Fruit fly (Drosophila melanogaster) whole organism, pupa: ENCODE results near the gene Cht5.

Experiments used
- CG10348 ChIP-seq: fragments of 200-800 bp; sonication (Bioruptor generic); IDR thresholded peaks from 2 replicates; pipeline ENCODE4 v1.3.6; 2022; ENCODE audit warnings: missing biosample characterization, missing genetic modification characterization
- CG12605 ChIP-seq: fragments of 200-800 bp; sonication (Bioruptor generic); IDR thresholded peaks from 2 replicates; pipeline ENCODE4 v1.3.6; 2022; ENCODE audit warnings: missing biosample characterization, missing genetic modification characterization
- CG13204 ChIP-seq: fragments of 200-800 bp; sonication (Bioruptor generic); optimal IDR thresholded peaks from 2 replicates; lab custom pipeline; 2018; ENCODE audit warnings: missing biosample characterization, mild to moderate bottlenecking, missing genetic modification characterization, moderate library complexity
- CG14655 ChIP-seq: fragments of 200-800 bp; sonication (Bioruptor generic); optimal IDR thresholded peaks from 3 replicates; lab custom pipeline; 2017; ENCODE audit warnings: mild to moderate bottlenecking, missing biosample characterization, missing genetic modification reagents, missing genetic modification characterization
- CG15710 ChIP-seq: fragments of 200-800 bp; sonication (Bioruptor generic); optimal IDR thresholded peaks from 2 replicates; lab custom pipeline; 2018; ENCODE audit warnings: missing biosample characterization, mild to moderate bottlenecking, missing genetic modification characterization, moderate library complexity
- CG17806 ChIP-seq: fragments of 200-800 bp; sonication (Bioruptor generic); optimal IDR thresholded peaks from 2 replicates; lab custom pipeline; 2018; ENCODE audit warnings: missing biosample characterization, mild to moderate bottlenecking, missing genetic modification characterization, moderate library complexity
- CG32121 ChIP-seq: fragments of 200-800 bp; sonication (Bioruptor generic); IDR thresholded peaks from 2 replicates; pipeline ENCODE4 v1.3.6; 2022; ENCODE audit warnings: missing biosample characterization, missing genetic modification characterization
- CG34367 ChIP-seq: fragments of 200-800 bp; sonication (Bioruptor generic); optimal IDR thresholded peaks from 2 replicates; lab custom pipeline; 2018; ENCODE audit warnings: missing biosample characterization, mild to moderate bottlenecking, missing genetic modification characterization
- CG4496 ChIP-seq: fragments of 200-800 bp; sonication (Bioruptor generic); IDR thresholded peaks from 3 replicates; pipeline ENCODE4 v1.3.6; 2022; ENCODE audit warnings: missing biosample characterization, missing genetic modification characterization
- CG8159 ChIP-seq: fragments of 200-800 bp; sonication (Bioruptor generic); optimal IDR thresholded peaks from 3 replicates; lab custom pipeline; 2018; ENCODE audit warnings: missing biosample characterization, mild to moderate bottlenecking, missing genetic modification characterization, moderate library complexity
- CG8301 ChIP-seq: fragments of 200-800 bp; sonication (Bioruptor generic); optimal IDR thresholded peaks from 2 replicates; lab custom pipeline; 2018; ENCODE audit warnings: missing biosample characterization, mild to moderate bottlenecking, missing genetic modification characterization
- CG9948 ChIP-seq: fragments of 200-800 bp; sonication (Bioruptor generic); optimal IDR thresholded peaks from 2 replicates; lab custom pipeline; 2018; ENCODE audit warnings: missing biosample characterization, mild to moderate bottlenecking, missing genetic modification characterization, moderate library complexity
- D1 ChIP-seq: fragments of 200-800 bp; sonication (Bioruptor generic); optimal IDR thresholded peaks from 2 replicates; lab custom pipeline; 2018; ENCODE audit warnings: missing biosample characterization, mild to moderate bottlenecking, missing genetic modification characterization, moderate library complexity
- EcR ChIP-seq: fragments of 200-800 bp; sonication (Bioruptor generic); optimal IDR thresholded peaks from 3 replicates; lab custom pipeline; 2019; ENCODE audit warnings: missing biosample characterization, missing genetic modification characterization, mild to moderate bottlenecking, moderate library complexity, missing genetic modification reagents
- Ets98B ChIP-seq: fragments of 200-800 bp; sonication (Bioruptor generic); IDR thresholded peaks from 2 replicates; pipeline ENCODE4 v1.3.6; 2022; ENCODE audit warnings: missing biosample characterization, missing genetic modification characterization
- Pif1A ChIP-seq: fragments of 200-800 bp; sonication (Bioruptor generic); optimal IDR thresholded peaks from 3 replicates; lab custom pipeline; 2016; ENCODE audit warnings: missing biosample characterization, missing genetic modification characterization
- Pif1B ChIP-seq: fragments of 200-800 bp; sonication (Bioruptor generic); optimal IDR thresholded peaks from 3 replicates; lab custom pipeline; 2016; ENCODE audit warnings: missing biosample characterization, missing genetic modification characterization
- Snoo ChIP-seq: fragments of 200-800 bp; sonication (Bioruptor generic); optimal IDR thresholded peaks from 3 replicates; lab custom pipeline; 2017; ENCODE audit warnings: missing biosample characterization, mild to moderate bottlenecking, missing genetic modification characterization, inconsistent platforms
- fd96Ca ChIP-seq: fragments of 200-800 bp; sonication (Bioruptor generic); IDR thresholded peaks from 3 replicates; pipeline ENCODE4 v1.3.6; 2022; ENCODE audit warnings: missing biosample characterization, missing genetic modification characterization
- gl ChIP-seq: fragments of 200-800 bp; sonication (Bioruptor generic); optimal IDR thresholded peaks from 2 replicates; lab custom pipeline; 2018; ENCODE audit warnings: missing biosample characterization, mild to moderate bottlenecking, missing genetic modification characterization
- rn ChIP-seq: fragments of 200-800 bp; sonication (Bioruptor generic); IDR thresholded peaks from 2 replicates; pipeline ENCODE4 v1.3.6; 2022; ENCODE audit warnings: missing biosample characterization, missing genetic modification characterization

Gene Cht5

DNA sequence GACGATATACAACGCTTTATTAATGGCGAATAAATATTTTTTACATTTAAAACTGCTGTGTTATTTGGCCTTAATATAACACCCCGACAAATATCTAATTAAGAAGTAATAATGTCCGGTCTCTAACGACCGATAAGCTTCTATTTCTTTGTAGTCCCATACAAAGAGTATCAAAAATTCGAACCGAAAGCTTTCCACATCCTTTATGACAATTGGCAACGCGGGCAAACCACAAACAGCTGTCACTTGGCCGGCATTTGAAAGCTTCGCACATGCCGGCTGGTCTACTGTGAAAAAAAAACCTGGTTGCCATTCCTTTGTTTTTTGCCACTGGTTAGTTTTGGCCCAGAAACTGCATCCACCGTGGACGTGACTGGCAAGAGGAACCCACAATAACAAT, 14.7 kb downstream of the Cht5 start, which contains the start of gene Dip-B:
Gene Dip-B, plus strand, starts transcription at position 254 of the 400 bp plus-strand sequence.
- no peak for TF ChIP-seq CG17806 (tag; lab: Kevin White, UChicago)
- no peak for TF ChIP-seq Pif1A (GFP tag; lab: Kevin White, UChicago)
- no peak for TF ChIP-seq D1
- TF ChIP-seq Ets98B: no peak
- TF ChIP-seq CG15710 (tag; lab: Kevin White, UChicago): no peak
- TF ChIP-seq CG32121 (GFP tag; lab: Robert Waterston, UW): no peak
- TF ChIP-seq gl (tag; lab: Kevin White, UChicago): no peak
- no peak for TF ChIP-seq CG4496
- no peak for TF ChIP-seq CG14655 (GFP tag; lab: Kevin White, UChicago)
- TF ChIP-seq Snoo (tag; lab: Kevin White, UChicago): no peak
- no peak for TF ChIP-seq CG9948 (tag; lab: Kevin White, UChicago)
- TF ChIP-seq EcR (GFP tag; lab: Kevin White, UChicago): no peak
- no peak for TF ChIP-seq CG8159 (tag; lab: Kevin White, UChicago)
- TF ChIP-seq CG10348: no peak
- no peak for TF ChIP-seq CG34367 (tag; lab: Kevin White, UChicago)
- TF ChIP-seq CG13204: no peak
- no peak for TF ChIP-seq Pif1B (GFP tag; lab: Kevin White, UChicago)
- TF ChIP-seq fd96Ca (GFP tag; lab: Robert Waterston, UW): no peak

DNA sequence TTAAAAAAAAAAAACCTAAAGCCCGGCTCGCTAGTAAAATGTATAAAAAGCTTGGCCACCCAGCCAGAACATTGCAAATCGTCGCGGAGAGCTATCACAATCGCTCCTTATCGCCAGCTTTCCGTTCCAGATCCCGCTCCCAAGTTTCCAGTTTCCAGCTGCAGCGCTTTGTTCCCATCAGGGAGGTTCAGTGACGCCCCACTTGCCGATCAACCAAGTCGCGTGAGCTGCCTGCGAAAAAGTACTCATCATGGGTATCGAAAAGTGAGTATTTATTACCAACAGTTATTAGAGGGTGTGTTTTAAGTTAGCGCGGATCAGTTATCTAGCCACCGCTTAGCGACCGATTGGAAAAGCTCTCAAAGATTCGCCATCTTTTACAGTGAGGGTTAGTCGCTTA, 15.2 kb downstream of the Cht5 start:
- TF ChIP-seq CG4496 (0 out of 3 replicates have a peak, but pooled peaks have one; percentile 47), Ets98B (no peak), EcR (GFP tag; lab: Kevin White, UChicago) (peak; percentile 62)
- TF ChIP-seq, all 21 proteins: peak for 2

DNA sequence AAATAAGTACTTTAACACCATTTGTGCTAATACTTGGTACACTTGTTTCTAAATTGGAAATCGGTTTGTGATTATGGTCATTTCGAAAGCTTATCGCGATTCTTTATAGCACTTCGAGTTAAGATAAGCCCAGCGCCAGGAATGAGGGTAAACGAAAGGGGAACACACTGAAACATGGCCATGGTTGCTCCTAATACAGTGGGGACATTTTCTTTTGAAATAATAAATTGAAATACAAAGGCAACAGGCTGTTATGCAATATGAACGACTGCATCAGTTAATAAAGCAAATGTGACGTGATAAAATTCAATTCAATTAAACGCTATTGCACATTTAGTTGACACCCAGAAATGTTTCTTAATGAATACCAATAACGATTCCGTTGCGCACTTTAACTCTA, 16.0 kb downstream of the Cht5 start:
- TF ChIP-seq CG10348: no peak
- TF ChIP-seq CG12605: no peak
- no peak for TF ChIP-seq CG15710 (tag; lab: Kevin White, UChicago)
- no peak for TF ChIP-seq CG8301

DNA sequence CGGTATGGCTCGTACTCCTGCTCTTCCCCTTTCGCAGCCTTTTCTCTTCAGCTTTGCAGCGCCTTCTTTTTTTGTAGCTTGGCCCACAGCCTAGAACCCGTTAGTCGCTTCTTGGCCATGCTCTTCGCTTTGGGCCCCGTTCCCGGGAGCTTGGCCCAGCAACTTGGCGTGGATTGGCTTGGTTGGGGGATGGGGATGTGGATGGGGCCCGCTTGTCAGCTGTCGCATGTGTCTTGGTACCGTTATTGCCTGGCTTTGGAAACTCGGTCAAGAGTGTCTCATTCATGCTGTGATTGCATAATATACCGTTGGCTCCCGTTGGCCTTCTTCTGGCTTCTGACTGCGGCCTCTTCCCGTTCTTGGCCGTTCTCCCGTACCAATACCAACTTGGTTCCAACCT, 18.5 kb downstream of the Cht5 start:
- no peak for TF ChIP-seq CG15710 (tag; lab: Kevin White, UChicago)
- TF ChIP-seq Snoo (tag; lab: Kevin White, UChicago): no peak
- no peak for TF ChIP-seq CG13204
- TF ChIP-seq CG4496: 0 out of 3 replicates have a peak, but pooled peaks have one; percentile 46

DNA sequence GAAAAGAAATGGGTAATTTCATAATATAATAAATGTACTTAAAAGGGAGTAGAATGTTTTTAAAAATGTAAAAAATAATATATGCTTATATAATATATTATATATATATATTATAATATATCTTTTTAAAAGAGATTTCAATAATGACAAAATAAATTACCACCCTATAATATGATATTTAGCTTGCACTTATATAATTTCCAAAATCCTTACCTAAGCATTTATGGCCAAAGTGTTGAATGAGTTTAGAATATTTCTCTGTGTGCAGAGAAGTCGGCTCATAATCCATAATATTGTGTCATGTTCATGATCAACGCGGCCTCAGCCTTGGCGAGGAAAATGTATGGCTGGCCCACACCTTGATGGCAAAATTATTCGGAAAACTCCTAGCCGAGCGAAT, 20.9 kb downstream of the Cht5 start:
- TF ChIP-seq rn (no peak), CG14655 (GFP tag; lab: Kevin White, UChicago) (peak; percentile 55)

DNA sequence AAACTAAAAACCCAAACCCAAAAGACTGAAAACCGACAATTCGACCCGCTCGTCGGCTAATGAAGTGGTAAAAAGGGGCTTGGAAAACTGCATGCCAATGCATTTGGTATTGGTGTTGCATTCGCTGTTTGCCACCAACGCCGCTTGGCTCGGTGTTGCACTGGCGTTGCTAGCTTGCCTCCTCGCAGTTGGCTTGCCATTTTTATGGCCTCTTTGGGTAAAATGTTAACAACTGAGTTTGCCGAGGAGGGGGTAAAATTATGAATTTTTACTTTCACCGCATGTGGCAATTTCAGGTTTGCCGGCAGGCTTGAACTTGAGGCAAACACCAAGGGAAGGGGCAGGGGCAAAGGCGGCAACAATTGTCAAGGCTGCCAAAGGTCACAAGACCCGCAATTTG, 21.3 kb downstream of the Cht5 start:
- TF ChIP-seq fd96Ca (GFP tag; lab: Robert Waterston, UW): 0 out of 3 replicates have a peak, but pooled peaks have one; percentile 16
- no peak for TF ChIP-seq EcR (GFP tag; lab: Kevin White, UChicago)
- TF ChIP-seq gl (tag; lab: Kevin White, UChicago): peak; percentile 6

DNA sequence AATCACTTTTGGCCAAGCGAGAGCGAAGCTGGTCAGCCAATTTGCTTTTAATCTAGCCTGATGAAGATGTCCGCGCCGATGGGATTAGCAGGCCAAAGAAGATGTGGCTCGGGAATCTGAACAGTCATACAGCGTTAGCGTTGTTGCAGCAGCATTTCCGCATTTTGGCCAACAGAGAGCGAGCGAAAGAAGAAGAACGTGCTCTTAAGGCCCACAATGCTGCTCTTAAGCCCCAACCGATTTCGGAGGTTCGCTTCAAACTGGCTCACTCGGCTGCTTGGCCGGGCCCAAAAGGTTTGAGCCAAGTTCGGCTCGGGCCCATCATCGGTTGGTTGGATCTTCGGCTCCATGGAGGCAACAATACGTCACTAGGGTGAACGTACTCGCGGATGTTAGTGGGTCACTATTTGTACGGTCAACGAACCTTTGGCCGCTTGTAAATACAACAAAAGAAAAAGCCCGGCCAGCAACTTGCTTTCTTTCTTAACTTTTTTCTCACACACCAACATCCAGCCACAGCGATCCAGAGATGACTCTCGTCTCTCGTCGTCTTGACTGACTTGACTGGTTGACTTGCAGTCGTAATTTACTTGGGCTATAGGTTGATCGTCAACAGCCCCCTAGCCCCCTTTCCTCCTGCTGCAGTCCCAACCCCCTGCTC, 22.4 kb downstream of the Cht5 start:
- TF ChIP-seq EcR (GFP tag; lab: Kevin White, UChicago) (peak; percentile 96), CG10348 (no peak), CG32121 (GFP tag; lab: Robert Waterston, UW) (0 out of 2 replicates have a peak, but pooled peaks have one; percentile 30), CG4496 (no peak), CG8301 (no peak), CG8159 (tag; lab: Kevin White, UChicago) (no peak)
- TF ChIP-seq, all 21 proteins: peak for 2

DNA sequence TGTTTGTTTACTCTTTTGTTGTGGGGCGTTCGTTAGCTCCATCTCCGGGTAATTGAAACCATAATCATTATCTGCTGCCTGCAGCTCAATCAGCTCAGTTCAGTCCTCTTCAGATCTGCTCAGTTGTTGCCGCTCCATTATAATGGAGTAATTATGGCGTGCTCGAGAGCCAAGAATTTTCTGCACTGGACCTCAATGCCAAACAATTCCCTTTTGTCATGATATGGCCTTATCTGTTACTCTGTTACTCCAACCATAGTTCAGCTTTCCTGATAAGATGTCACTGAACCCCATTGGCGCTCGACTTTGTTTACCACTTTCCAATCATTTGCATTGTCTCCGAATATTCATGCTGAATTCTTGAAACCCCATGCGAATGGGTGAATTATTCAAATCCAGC, 23.5 kb downstream of the Cht5 start:
- TF ChIP-seq EcR (GFP tag; lab: Kevin White, UChicago) (peak; percentile 90), Ets98B (no peak)
